Worm (Caenorhabditis elegans) whole organism, midembryonic: ENCODE results near the gene rbc-2.

Source experiments
- T22C8.4 ChIP-seq: fragments of 200-800 bp; sonication (Bioruptor generic); IDR thresholded peaks from 2 replicates; pipeline ENCODE4 v1.3.6; 2022; ENCODE audit warnings: missing genetic modification characterization, missing compliant biosample characterization
- flt-1 ChIP-seq: fragments of 200-800 bp; sonication (Bioruptor generic); IDR thresholded peaks from 2 replicates; pipeline ENCODE4 v1.3.6; 2022; ENCODE audit warnings: missing genetic modification characterization, missing compliant biosample characterization
- ztf-23 ChIP-seq: fragments of 200-800 bp; sonication (Bioruptor generic); IDR thresholded peaks from 2 replicates; pipeline ENCODE4 v1.3.6; 2022; ENCODE audit warnings: missing genetic modification reagents, missing genetic modification characterization, missing compliant biosample characterization

- TF ChIP-seq ztf-23 (GFP tag; lab: Robert Waterston, UW) (no peak), flt-1 (GFP tag; lab: Robert Waterston, UW) (no peak), T22C8.4 (GFP tag; lab: Robert Waterston, UW) (no peak)
These were observed 1.8 kb upstream of the rbc-2 start, which contains the start of gene cone-1 for ce11 chrIII:2530313-2530712.
